Worm (Caenorhabditis elegans): Measurements from ENCODE around the gene glc-1.

DNA sequence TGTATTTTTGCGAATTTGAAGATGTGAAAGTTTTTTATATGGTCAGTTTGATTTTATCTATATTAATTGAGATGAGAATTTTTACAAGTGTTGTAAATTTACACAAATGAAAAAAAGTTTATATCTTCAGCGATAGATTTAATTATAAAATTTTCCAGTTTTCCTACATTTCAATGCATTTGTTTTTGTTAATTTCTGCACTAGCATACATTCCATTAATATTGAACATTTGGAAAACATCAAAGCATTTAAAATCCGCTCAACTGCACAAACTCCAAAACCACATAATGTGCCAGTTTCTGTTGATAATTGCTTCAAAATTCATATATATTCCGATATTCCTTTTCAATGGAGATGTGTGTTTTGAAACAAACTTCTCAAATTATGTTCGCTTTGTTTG is 36.5 kb upstream of the glc-1 start, which contains the start of gene srh-277:
- TF ChIP-seq R02D3.7 (tag; optimal IDR thresholded peaks at IDR 0.05) (no peak), ztf-11 (tag; optimal IDR thresholded peaks at IDR 0.05) (no peak), nhr-12 (tag; optimal IDR thresholded peaks at IDR 0.05) (no peak), nhr-76 (tag; optimal IDR thresholded peaks at IDR 0.05) (no peak), nhr-67 (tag; optimal IDR thresholded peaks at IDR 0.05) (no peak)

All from whole organism, L3 larva.